Worm (Caenorhabditis elegans): ENCODE measurements around the gene C47D12.4.

C47D12.4 gene

ce11 chrII:11713569-11713968 lies 32.0 kb downstream of the C47D12.4 start, which contains the start of gene F13D12.10 (continued):
- TF ChIP-seq rnt-1 (tag; optimal IDR thresholded peaks at IDR 0.05) (peak; percentile 85), snu-23 (GFP tag; optimal IDR thresholded peaks at IDR 0.05) (peak; percentile 58), nhr-19 (GFP tag; conservative IDR thresholded peaks at IDR 0.05) (peak; percentile 57), ceh-88 (GFP tag; IDR thresholded peaks at IDR 0.05) (no peak), egl-27 (tag; optimal IDR thresholded peaks at IDR 0.05) (no peak), swsn-7 (tag; optimal IDR thresholded peaks at IDR 0.05) (peak; percentile 39), lin-13 (GFP tag; optimal IDR thresholded peaks at IDR 0.05) (no peak)

ce11 chrII:11714728-11715127 lies 33.2 kb downstream of the C47D12.4 start:
- TF ChIP-seq efl-1 (optimal IDR thresholded peaks at IDR 0.05) (no peak), efl-1 (GFP tag; optimal IDR thresholded peaks at IDR 0.05 in 1 of 2) (peak in 1 of 2 experiments; percentile 43), snpc-4 (tag; optimal IDR thresholded peaks at IDR 0.05) (peak; percentile 75), sup-37 (GFP tag; optimal IDR thresholded peaks at IDR 0.05) (no peak), hlh-4 (tag; optimal IDR thresholded peaks at IDR 0.05) (no peak)

ce11 chrII:11719533-11719932 lies 38.0 kb downstream of the C47D12.4 start:
- TF ChIP-seq nhr-71 (tag; optimal IDR thresholded peaks at IDR 0.05) (peak; percentile 30), snu-23 (GFP tag; optimal IDR thresholded peaks at IDR 0.05) (peak; percentile 15), tlp-1 (tag; optimal IDR thresholded peaks at IDR 0.05) (no peak), blmp-1 (tag; optimal IDR thresholded peaks at IDR 0.05) (peak; percentile 2), lsy-2 (tag; optimal IDR thresholded peaks at IDR 0.05) (peak; percentile 17 to 21), snpc-4 (tag; optimal IDR thresholded peaks at IDR 0.05) (no peak)

- no peak for TF ChIP-seq ama-1 (optimal IDR thresholded peaks at IDR 0.05)
- TF ChIP-seq ceh-90 (tag; optimal IDR thresholded peaks at IDR 0.05) = no peak
- TF ChIP-seq C34B4.2 (tag; optimal IDR thresholded peaks at IDR 0.05) = no peak
- no peak for TF ChIP-seq blmp-1 (tag; optimal IDR thresholded peaks at IDR 0.05)
- TF ChIP-seq grh-1 (GFP tag; IDR thresholded peaks at IDR 0.05) = no peak
- no peak for TF ChIP-seq nhr-28 (tag; optimal IDR thresholded peaks at IDR 0.05)
- TF ChIP-seq lsy-2 (tag; optimal IDR thresholded peaks at IDR 0.05) = no peak
- no peak for TF ChIP-seq dsc-1 (tag; optimal IDR thresholded peaks at IDR 0.05)
- TF ChIP-seq pax-3 (tag; optimal IDR thresholded peaks at IDR 0.05) = no peak
- TF ChIP-seq nhr-84 (tag; optimal IDR thresholded peaks at IDR 0.05) = no peak
- no peak for TF ChIP-seq pqm-1 (tag; optimal IDR thresholded peaks at IDR 0.05)
- TF ChIP-seq lin-39 (tag; optimal IDR thresholded peaks at IDR 0.05) = no peak
- no peak for TF ChIP-seq C04F5.9 (tag; optimal IDR thresholded peaks at IDR 0.05)
- TF ChIP-seq sptf-1 (tag; optimal IDR thresholded peaks at IDR 0.05) = no peak
- no peak for TF ChIP-seq egl-27 (tag; optimal IDR thresholded peaks at IDR 0.05)
- TF ChIP-seq zip-4 (GFP tag; optimal IDR thresholded peaks at IDR 0.05) = no peak
- no peak for TF ChIP-seq skn-1 (tag; optimal IDR thresholded peaks at IDR 0.05)
Observed at ce11 chrII:11720102-11720501, 38.5 kb downstream of the C47D12.4 start, which contains the start of gene F13D12.3. F13D12.3 (plus strand) TSS chrII:11720402.

- TF ChIP-seq efl-1 (optimal IDR thresholded peaks at IDR 0.05) (no peak), efl-1 (GFP tag; optimal IDR thresholded peaks at IDR 0.05 in 1 of 2) (no peak), pax-3 (tag; optimal IDR thresholded peaks at IDR 0.05) (no peak), pag-3 (tag; optimal IDR thresholded peaks at IDR 0.05; ENCODE audit: borderline replicate concordance, insufficient read depth) (no peak), snpc-4 (tag; optimal IDR thresholded peaks at IDR 0.05) (no peak), efl-3 (GFP tag; optimal IDR thresholded peaks at IDR 0.05) (no peak), sptf-1 (tag; optimal IDR thresholded peaks at IDR 0.05) (no peak), ets-5 (GFP tag; IDR thresholded peaks at IDR 0.05) (no peak), elt-2 (tag; optimal IDR thresholded peaks at IDR 0.05) (no peak), hlh-4 (tag; optimal IDR thresholded peaks at IDR 0.05) (no peak), skn-1 (tag; optimal IDR thresholded peaks at IDR 0.05) (no peak), nhr-85 (tag) (no peak)
Observed at ce11 chrII:11720819-11721218, 39.2 kb downstream of the C47D12.4 start.

All from whole organism, L1 larva.